Worm (Caenorhabditis elegans) whole organism, L2 larva: ENCODE data around the gene rga-8.

Source experiments
- C34F6.9 ChIP-seq: fragments of 150-350 bp; optimal IDR thresholded peaks from 2 replicates; lab custom pipeline; 2014; ENCODE audit warnings: missing biosample characterization, missing genetic modification characterization
- F13H6.1 ChIP-seq: sonication (generic microtip); optimal IDR thresholded peaks from 2 replicates; lab custom pipeline; 2016; ENCODE audit warnings: missing genetic modification characterization, missing compliant biosample characterization
- R02D3.7 ChIP-seq: fragments of 150-350 bp; optimal IDR thresholded peaks from 2 replicates; lab custom pipeline; 2014; ENCODE audit warnings: missing biosample characterization, missing genetic modification characterization
- Y55F3AM.14 ChIP-seq: fragments of 200-800 bp; sonication (Bioruptor generic); optimal IDR thresholded peaks from 2 replicates; lab custom pipeline; 2018; ENCODE audit warnings: mild to moderate bottlenecking, missing genetic modification characterization, missing compliant biosample characterization
- ZK546.5 ChIP-seq: sonication (generic microtip); optimal IDR thresholded peaks from 2 replicates; lab custom pipeline; 2017; ENCODE audit warnings: missing biosample characterization, missing genetic modification characterization
- alr-1 ChIP-seq: fragments of 150-350 bp; optimal IDR thresholded peaks from 2 replicates; lab custom pipeline; 2014; ENCODE audit warnings: missing biosample characterization, missing genetic modification characterization
- aly-2 ChIP-seq: fragments of 150-350 bp; optimal IDR thresholded peaks from 2 replicates; lab custom pipeline; 2014; ENCODE audit warnings: missing biosample characterization, missing genetic modification characterization
- ama-1 ChIP-seq: fragments of 150-350 bp; optimal IDR thresholded peaks from 2 replicates; lab custom pipeline; 2018; ENCODE audit warnings: inconsistent platforms
- blmp-1 ChIP-seq: sonication (generic microtip); optimal IDR thresholded peaks from 2 replicates; lab custom pipeline; 2017; ENCODE audit warnings: missing genetic modification characterization, mild to moderate bottlenecking, missing compliant biosample characterization, antibody characterized with exemption, moderate library complexity; ENCODE audit not compliant: insufficient read depth
- ceh-16 ChIP-seq: fragments of 150-350 bp; optimal IDR thresholded peaks from 2 replicates; lab custom pipeline; 2014; ENCODE audit warnings: missing biosample characterization, missing genetic modification characterization
- ceh-82 ChIP-seq: fragments of 150-350 bp; optimal IDR thresholded peaks from 2 replicates; lab custom pipeline; 2014; ENCODE audit warnings: missing biosample characterization, missing genetic modification characterization
- crh-2 ChIP-seq: sonication (generic microtip); optimal IDR thresholded peaks from 2 replicates; lab custom pipeline; 2017; ENCODE audit warnings: missing biosample characterization, missing genetic modification characterization
- dmd-4 ChIP-seq: sonication (generic microtip); optimal IDR thresholded peaks from 2 replicates; lab custom pipeline; 2017; ENCODE audit warnings: missing biosample characterization, missing genetic modification characterization
- egl-27 ChIP-seq: sonication (generic microtip); optimal IDR thresholded peaks from 3 replicates; lab custom pipeline; 2017; ENCODE audit warnings: missing biosample characterization, missing genetic modification reagents, missing genetic modification characterization
- elt-1 ChIP-seq: fragments of 150-350 bp; optimal IDR thresholded peaks from 2 replicates; lab custom pipeline; 2014; ENCODE audit warnings: missing biosample characterization, missing genetic modification characterization
- elt-3 ChIP-seq: sonication (generic microtip); optimal IDR thresholded peaks from 2 replicates; lab custom pipeline; 2017; ENCODE audit warnings: missing biosample characterization, missing genetic modification characterization
- fos-1 ChIP-seq: fragments of 150-350 bp; optimal IDR thresholded peaks from 2 replicates; lab custom pipeline; 2014; ENCODE audit warnings: missing biosample characterization, missing genetic modification characterization
- gmeb-1 ChIP-seq: fragments of 150-350 bp; optimal IDR thresholded peaks from 2 replicates; lab custom pipeline; 2014; ENCODE audit warnings: missing biosample characterization, missing genetic modification characterization
- lin-11 ChIP-seq: fragments of 150-350 bp; sonication (generic microtip); optimal IDR thresholded peaks from 2 replicates; lab custom pipeline; 2014; ENCODE audit warnings: missing biosample characterization, missing genetic modification characterization, inconsistent platforms, mixed read lengths
- lin-13 ChIP-seq: fragments of 150-350 bp; optimal IDR thresholded peaks from 2 replicates; lab custom pipeline; 2014; ENCODE audit warnings: missing biosample characterization, missing genetic modification reagents, missing genetic modification characterization
- lin-39 ChIP-seq: fragments of 150-350 bp; optimal IDR thresholded peaks from 2 replicates; lab custom pipeline; 2014; ENCODE audit warnings: missing biosample characterization, missing genetic modification reagents, missing genetic modification characterization
- lsy-2 ChIP-seq, 2 experiments: fragments of 150-350 bp in 1 of 2; sonication (generic microtip) in 1 of 2; optimal IDR thresholded peaks; 2 replicates each; lab custom pipeline; 2014 to 2017; ENCODE audit warnings: missing biosample characterization in 2 of 2, missing genetic modification characterization in 2 of 2
- mab-5 ChIP-seq: fragments of 150-350 bp; optimal IDR thresholded peaks from 2 replicates; lab custom pipeline; 2014; ENCODE audit warnings: missing biosample characterization, missing genetic modification characterization
- mbf-1 ChIP-seq: sonication (generic microtip); optimal IDR thresholded peaks from 2 replicates; lab custom pipeline; 2017; ENCODE audit warnings: missing biosample characterization, missing genetic modification characterization
- mdl-1 ChIP-seq, 2 experiments: fragments of 150-350 bp in 1 of 2; sonication (generic microtip) in 1 of 2; optimal IDR thresholded peaks; 2 replicates each; lab custom pipeline; 2017; ENCODE audit warnings: missing biosample characterization in 2 of 2, missing genetic modification characterization in 2 of 2
- nhr-10 ChIP-seq: sonication (generic microtip); optimal IDR thresholded peaks from 2 replicates; lab custom pipeline; 2017; ENCODE audit warnings: missing biosample characterization, missing genetic modification characterization
- nhr-11 ChIP-seq: fragments of 150-350 bp; optimal IDR thresholded peaks from 2 replicates; lab custom pipeline; 2014; ENCODE audit warnings: missing biosample characterization, missing genetic modification characterization
- nhr-12 ChIP-seq: fragments of 150-350 bp; optimal IDR thresholded peaks from 2 replicates; lab custom pipeline; 2014; ENCODE audit warnings: missing biosample characterization, missing genetic modification characterization
- nhr-129 ChIP-seq: fragments of 150-350 bp; optimal IDR thresholded peaks from 2 replicates; lab custom pipeline; 2014; ENCODE audit warnings: missing biosample characterization, missing genetic modification characterization
- nhr-21 ChIP-seq: fragments of 150-350 bp; optimal IDR thresholded peaks from 2 replicates; lab custom pipeline; 2014; ENCODE audit warnings: missing biosample characterization, missing genetic modification characterization
- nhr-23 ChIP-seq: fragments of 150-350 bp; optimal IDR thresholded peaks from 2 replicates; lab custom pipeline; 2014; ENCODE audit warnings: missing biosample characterization, missing genetic modification reagents, missing genetic modification characterization
- nhr-237 ChIP-seq: fragments of 150-350 bp; optimal IDR thresholded peaks from 2 replicates; lab custom pipeline; 2014; ENCODE audit warnings: missing biosample characterization, missing genetic modification characterization
- nhr-25 ChIP-seq: fragments of 150-350 bp; sonication (generic microtip); optimal IDR thresholded peaks from 3 replicates; lab custom pipeline; 2014; ENCODE audit warnings: missing biosample characterization, missing genetic modification characterization
- nhr-6 ChIP-seq: fragments of 150-350 bp; optimal IDR thresholded peaks from 2 replicates; lab custom pipeline; 2014; ENCODE audit warnings: missing biosample characterization, missing genetic modification characterization
- nhr-77 ChIP-seq: fragments of 150-350 bp; optimal IDR thresholded peaks from 2 replicates; lab custom pipeline; 2014; ENCODE audit warnings: missing biosample characterization, missing genetic modification characterization
- peb-1 ChIP-seq: fragments of 150-350 bp; optimal IDR thresholded peaks from 2 replicates; lab custom pipeline; 2014; ENCODE audit warnings: missing biosample characterization, missing genetic modification characterization
- sem-4 ChIP-seq: fragments of 150-350 bp; optimal IDR thresholded peaks from 2 replicates; lab custom pipeline; 2014; ENCODE audit warnings: missing biosample characterization, missing genetic modification reagents, missing genetic modification characterization
- skn-1 ChIP-seq: sonication (generic microtip); optimal IDR thresholded peaks from 2 replicates; lab custom pipeline; 2017; ENCODE audit warnings: missing biosample characterization, missing genetic modification characterization
- sma-3 ChIP-seq: sonication (generic microtip); optimal IDR thresholded peaks from 2 replicates; lab custom pipeline; 2016; ENCODE audit warnings: missing genetic modification reagents, missing genetic modification characterization, missing compliant biosample characterization
- sma-9 ChIP-seq, 2 experiments: fragments of 150-350 bp in 1 of 2; sonication (generic microtip) in 1 of 2; optimal IDR thresholded peaks; 2 replicates each; lab custom pipeline; 2014 to 2016; ENCODE audit warnings: missing genetic modification characterization in 2 of 2, mild to moderate bottlenecking in 1 of 2, missing biosample characterization in 1 of 2, missing compliant biosample characterization in 1 of 2, missing genetic modification reagents in 1 of 2, moderate library complexity in 1 of 2
- snpc-4 ChIP-seq: fragments of 150-350 bp; optimal IDR thresholded peaks from 2 replicates; lab custom pipeline; 2014; ENCODE audit warnings: missing biosample characterization, missing genetic modification characterization
- unc-39 ChIP-seq: fragments of 150-350 bp; optimal IDR thresholded peaks from 2 replicates; lab custom pipeline; 2014; ENCODE audit warnings: missing biosample characterization, missing genetic modification characterization
- unc-55 ChIP-seq: fragments of 150-350 bp; sonication (generic microtip); optimal IDR thresholded peaks from 3 replicates; lab custom pipeline; 2014; ENCODE audit warnings: missing biosample characterization, missing genetic modification reagents, missing genetic modification characterization
- unc-62 ChIP-seq: fragments of 150-350 bp; optimal IDR thresholded peaks from 2 replicates; lab custom pipeline; 2014; ENCODE audit warnings: missing biosample characterization, missing genetic modification reagents, missing genetic modification characterization
- zag-1 ChIP-seq: fragments of 150-350 bp; optimal IDR thresholded peaks from 2 replicates; lab custom pipeline; 2014; ENCODE audit warnings: missing biosample characterization, missing genetic modification characterization
- ztf-1 ChIP-seq: fragments of 200-800 bp; sonication (Bioruptor generic); conservative IDR thresholded peaks from 2 replicates; pipeline ENCODE4 v1.3.6; 2022; ENCODE audit warnings: missing genetic modification characterization, missing compliant biosample characterization
- ztf-11 ChIP-seq: sonication (generic microtip); optimal IDR thresholded peaks from 2 replicates; lab custom pipeline; 2017; ENCODE audit warnings: missing biosample characterization, missing genetic modification characterization
- ztf-4 ChIP-seq: fragments of 150-350 bp; optimal IDR thresholded peaks from 2 replicates; lab custom pipeline; 2014; ENCODE audit warnings: missing biosample characterization, missing genetic modification characterization

The rga-8 gene

ce11 chrX:5297942-5298611, 18.5 kb upstream of the rga-8 start, which contains the start of gene ift-81:
Gene ift-81 (plus strand): TSS chrX:5298561.
- TF ChIP-seq blmp-1 (tag; lab: Kevin White, UChicago) (no peak), ztf-1 (GFP tag; lab: Robert Waterston, UW) (no peak), unc-55 (peak; percentile 83), peb-1 (no peak), nhr-11 (no peak), ceh-16 (tag; lab: Kevin White, UChicago) (no peak), crh-2 (peak; percentile 40), C34F6.9 (peak; percentile 57), snpc-4 (no peak), elt-3 (no peak), zag-1 (tag; lab: Kevin White, UChicago) (no peak), R02D3.7 (no peak), gmeb-1 (tag; lab: Kevin White, UChicago) (peak; percentile 39), lsy-2 (tag; optimal IDR thresholded peaks at IDR 0.05; lab: Kevin White, UChicago) (peak; percentile 37 to 67), aly-2 (tag; lab: Kevin White, UChicago) (no peak), lin-11 (tag; lab: Kevin White, UChicago) (peak; percentile 4), mbf-1 (tag; lab: Kevin White, UChicago) (no peak), mab-5 (tag; lab: Kevin White, UChicago) (peak; percentile 76), nhr-25 (tag; lab: Kevin White, UChicago) (no peak), dmd-4 (tag; lab: Kevin White, UChicago) (no peak), mdl-1 (tag; optimal IDR thresholded peaks at IDR 0.05; lab: Kevin White, UChicago) (no peak), ama-1 (lab: Kevin White, UChicago) (no peak), unc-39 (tag; lab: Kevin White, UChicago) (no peak), nhr-77 (tag; lab: Kevin White, UChicago) (no peak), nhr-6 (tag; lab: Kevin White, UChicago) (no peak), F13H6.1 (tag; lab: Kevin White, UChicago) (peak; percentile 59), sem-4 (tag; lab: Kevin White, UChicago) (no peak), ZK546.5 (no peak), lin-13 (GFP tag; lab: Kevin White, UChicago) (peak; percentile 44), nhr-129 (tag; lab: Kevin White, UChicago) (peak; percentile 69), alr-1 (tag; lab: Kevin White, UChicago) (no peak), elt-1 (tag; lab: Kevin White, UChicago) (no peak), ceh-82 (tag; lab: Kevin White, UChicago) (no peak), Y55F3AM.14 (GFP tag; lab: Kevin White, UChicago) (no peak), ztf-11 (tag; lab: Kevin White, UChicago) (no peak), sma-3 (no peak), unc-62 (GFP tag; lab: Kevin White, UChicago) (no peak), sma-9 (GFP tag; optimal IDR thresholded peaks at IDR 0.05; lab: Kevin White, UChicago) (peak; percentile 62), sma-9 (tag; optimal IDR thresholded peaks at IDR 0.05; lab: Kevin White, UChicago) (no peak), lin-39 (tag; lab: Kevin White, UChicago) (no peak), skn-1 (no peak), ztf-4 (tag; lab: Kevin White, UChicago) (no peak), egl-27 (tag; lab: Kevin White, UChicago) (no peak), fos-1 (peak; percentile 5), nhr-237 (tag; lab: Kevin White, UChicago) (no peak), nhr-12 (tag; lab: Kevin White, UChicago) (no peak), nhr-23 (tag; lab: Kevin White, UChicago) (no peak), nhr-10 (tag; lab: Kevin White, UChicago) (no peak), nhr-21 (no peak)
